Fruit fly (Drosophila melanogaster) whole organism, prepupa: ENCODE measurements around the gene CG6415.

Experiments
- Blimp-1 ChIP-seq: fragments of 200-800 bp; sonication (Bioruptor generic); optimal IDR thresholded peaks from 3 replicates; lab custom pipeline; 2017; ENCODE audit warnings: missing biosample characterization, missing genetic modification characterization, mild to moderate bottlenecking, moderate library complexity, missing genetic modification reagents
- CG10669 ChIP-seq: fragments of 200-800 bp; sonication (Bioruptor generic); optimal IDR thresholded peaks from 3 replicates; lab custom pipeline; 2018; ENCODE audit warnings: missing biosample characterization, mild to moderate bottlenecking, missing genetic modification characterization, moderate library complexity
- CG11294 ChIP-seq: fragments of 200-800 bp; sonication (Bioruptor generic); IDR thresholded peaks from 2 replicates; pipeline ENCODE4 v1.3.6; 2022; ENCODE audit warnings: missing biosample characterization, missing genetic modification characterization
- CG11762 ChIP-seq: fragments of 200-800 bp; sonication (Bioruptor generic); optimal IDR thresholded peaks from 3 replicates; lab custom pipeline; 2016; ENCODE audit warnings: missing biosample characterization, missing genetic modification characterization; ENCODE audit not compliant: insufficient read depth
- CG15336 ChIP-seq: fragments of 200-800 bp; sonication (Bioruptor generic); IDR thresholded peaks from 2 replicates; pipeline ENCODE4 v1.3.6; 2022; ENCODE audit warnings: missing biosample characterization, missing genetic modification characterization
- CG1621 ChIP-seq: fragments of 200-800 bp; sonication (Bioruptor generic); optimal IDR thresholded peaks from 3 replicates; lab custom pipeline; 2018; ENCODE audit warnings: missing biosample characterization, mild to moderate bottlenecking, missing genetic modification characterization
- CG3032 ChIP-seq: fragments of 200-800 bp; optimal IDR thresholded peaks from 2 replicates; lab custom pipeline; 2019; ENCODE audit warnings: missing biosample characterization, mild to moderate bottlenecking, missing genetic modification characterization, moderate library complexity
- CG31627 ChIP-seq: fragments of 200-800 bp; sonication (Bioruptor generic); optimal IDR thresholded peaks from 3 replicates; lab custom pipeline; 2016; ENCODE audit warnings: missing biosample characterization, missing genetic modification characterization
- CG34406 ChIP-seq: fragments of 200-800 bp; sonication (Bioruptor generic); optimal IDR thresholded peaks from 3 replicates; lab custom pipeline; 2016; ENCODE audit warnings: missing biosample characterization, missing genetic modification characterization
- CG4318 ChIP-seq: fragments of 200-800 bp; sonication (Bioruptor generic); optimal IDR thresholded peaks from 3 replicates; lab custom pipeline; 2017; ENCODE audit warnings: missing biosample characterization, mild to moderate bottlenecking, missing genetic modification characterization
- CG6163 ChIP-seq: fragments of 200-800 bp; sonication (Bioruptor generic); IDR thresholded peaks from 3 replicates; pipeline ENCODE4 v1.3.6; 2022; ENCODE audit warnings: missing biosample characterization, missing genetic modification characterization
- CG6276 ChIP-seq: fragments of 200-800 bp; sonication (Bioruptor generic); optimal IDR thresholded peaks from 2 replicates; lab custom pipeline; 2017; ENCODE audit warnings: missing biosample characterization, mild to moderate bottlenecking, missing genetic modification characterization
- CG7368 ChIP-seq: fragments of 200-800 bp; sonication (Bioruptor generic); optimal IDR thresholded peaks from 3 replicates; lab custom pipeline; 2016; ENCODE audit warnings: missing biosample characterization, missing genetic modification characterization
- CG8319 ChIP-seq: fragments of 200-800 bp; sonication (Bioruptor generic); optimal IDR thresholded peaks from 3 replicates; lab custom pipeline; 2016; ENCODE audit warnings: missing biosample characterization, missing genetic modification characterization
- CG9139 ChIP-seq: fragments of 200-800 bp; sonication (Bioruptor generic); optimal IDR thresholded peaks from 3 replicates; lab custom pipeline; 2017; ENCODE audit warnings: missing biosample characterization, mild to moderate bottlenecking, missing genetic modification characterization
- Eip75B ChIP-seq: fragments of 200-800 bp; sonication (Bioruptor generic); optimal IDR thresholded peaks from 3 replicates; lab custom pipeline; 2016; ENCODE audit warnings: missing biosample characterization, missing genetic modification characterization
- Eip78C ChIP-seq: fragments of 200-800 bp; sonication (Bioruptor generic); peaks from one replicate; lab custom pipeline; 2016; ENCODE audit warnings: missing biosample characterization, missing genetic modification characterization
- Ets21C ChIP-seq: fragments of 200-800 bp; sonication (Bioruptor generic); optimal IDR thresholded peaks from 3 replicates; lab custom pipeline; 2016; ENCODE audit warnings: missing biosample characterization, missing genetic modification characterization
- Ets96B ChIP-seq: fragments of 200-800 bp; optimal IDR thresholded peaks from 2 replicates; lab custom pipeline; 2019; ENCODE audit warnings: missing biosample characterization, mild to moderate bottlenecking, missing genetic modification characterization, moderate library complexity
- Gug ChIP-seq: fragments of 200-800 bp; sonication (Bioruptor generic); IDR thresholded peaks from 2 replicates; pipeline ENCODE4 v1.3.6; 2022; ENCODE audit warnings: missing biosample characterization, missing genetic modification characterization
- Hr39 ChIP-seq: fragments of 200-800 bp; sonication (Bioruptor generic); optimal IDR thresholded peaks from 2 replicates; lab custom pipeline; 2016; ENCODE audit warnings: missing biosample characterization, missing genetic modification characterization
- Hr4 ChIP-seq: fragments of 200-800 bp; sonication (Bioruptor generic); optimal IDR thresholded peaks from 3 replicates; lab custom pipeline; 2016; ENCODE audit warnings: missing biosample characterization, missing genetic modification characterization
- Lpt ChIP-seq: fragments of 200-800 bp; sonication (Bioruptor generic); optimal IDR thresholded peaks from 3 replicates; lab custom pipeline; 2016; ENCODE audit warnings: missing biosample characterization, missing genetic modification characterization
- OdsH ChIP-seq: fragments of 200-800 bp; sonication (Bioruptor generic); optimal IDR thresholded peaks from 3 replicates; lab custom pipeline; 2016; ENCODE audit warnings: missing biosample characterization, missing genetic modification characterization
- Smox ChIP-seq: fragments of 200-800 bp; sonication (Bioruptor generic); optimal IDR thresholded peaks from 3 replicates; lab custom pipeline; 2016; ENCODE audit warnings: missing biosample characterization, missing genetic modification characterization
- Sox14 ChIP-seq: fragments of 200-800 bp; sonication (Bioruptor generic); optimal IDR thresholded peaks from 3 replicates; lab custom pipeline; 2016; ENCODE audit warnings: missing biosample characterization, missing genetic modification characterization
- acj6 ChIP-seq: fragments of 200-800 bp; sonication (Bioruptor generic); optimal IDR thresholded peaks from 3 replicates; lab custom pipeline; 2016; ENCODE audit warnings: missing biosample characterization, missing genetic modification characterization
- cyc ChIP-seq: fragments of 200-800 bp; sonication (Bioruptor generic); optimal IDR thresholded peaks from 3 replicates; lab custom pipeline; 2016; ENCODE audit warnings: missing biosample characterization, missing genetic modification characterization
- dsx ChIP-seq: fragments of 200-800 bp; optimal IDR thresholded peaks from 3 replicates; lab custom pipeline; 2019; ENCODE audit warnings: missing biosample characterization, mild to moderate bottlenecking, missing genetic modification characterization, moderate library complexity; ENCODE audit not compliant: poor library complexity, severe bottlenecking
- esn ChIP-seq: fragments of 200-800 bp; sonication (Bioruptor generic); optimal IDR thresholded peaks from 2 replicates; lab custom pipeline; 2016; ENCODE audit warnings: missing biosample characterization, mild to moderate bottlenecking, missing genetic modification characterization, moderate library complexity
- fd59A ChIP-seq: fragments of 200-800 bp; sonication (Bioruptor generic); optimal IDR thresholded peaks from 2 replicates; lab custom pipeline; 2017; ENCODE audit warnings: missing biosample characterization, mild to moderate bottlenecking, missing genetic modification characterization, missing genetic modification reagents
- fkh ChIP-seq: fragments of 200-800 bp; sonication (Bioruptor generic); optimal IDR thresholded peaks from 3 replicates; lab custom pipeline; 2017; ENCODE audit warnings: missing biosample characterization, mild to moderate bottlenecking, missing genetic modification characterization, moderate library complexity
- lz ChIP-seq: fragments of 200-800 bp; sonication (Bioruptor generic); optimal IDR thresholded peaks from 3 replicates; lab custom pipeline; 2016; ENCODE audit warnings: missing biosample characterization, missing genetic modification characterization
- net ChIP-seq: fragments of 200-800 bp; sonication (Bioruptor generic); optimal IDR thresholded peaks from 3 replicates; lab custom pipeline; 2016; ENCODE audit warnings: missing biosample characterization, missing genetic modification characterization
- pdm3 ChIP-seq: fragments of 200-800 bp; sonication (Bioruptor generic); optimal IDR thresholded peaks from 3 replicates; lab custom pipeline; 2016; ENCODE audit warnings: missing biosample characterization, missing genetic modification characterization
- salr ChIP-seq, 2 experiments: fragments of 200-800 bp; sonication (Bioruptor generic); optimal IDR thresholded peaks; 3 replicates each; lab custom pipeline; 2016 to 2018; ENCODE audit warnings: missing biosample characterization in 2 of 2, missing genetic modification characterization in 2 of 2, mild to moderate bottlenecking in 1 of 2
- spab ChIP-seq: fragments of 200-800 bp; sonication (Bioruptor generic); optimal IDR thresholded peaks from 2 replicates; lab custom pipeline; 2017; ENCODE audit warnings: missing biosample characterization, mild to moderate bottlenecking, missing genetic modification characterization, missing genetic modification reagents
- topi ChIP-seq: fragments of 200-800 bp; sonication (Bioruptor generic); optimal IDR thresholded peaks from 3 replicates; lab custom pipeline; 2016; ENCODE audit warnings: missing biosample characterization, missing genetic modification characterization

CG6415 gene

DNA sequence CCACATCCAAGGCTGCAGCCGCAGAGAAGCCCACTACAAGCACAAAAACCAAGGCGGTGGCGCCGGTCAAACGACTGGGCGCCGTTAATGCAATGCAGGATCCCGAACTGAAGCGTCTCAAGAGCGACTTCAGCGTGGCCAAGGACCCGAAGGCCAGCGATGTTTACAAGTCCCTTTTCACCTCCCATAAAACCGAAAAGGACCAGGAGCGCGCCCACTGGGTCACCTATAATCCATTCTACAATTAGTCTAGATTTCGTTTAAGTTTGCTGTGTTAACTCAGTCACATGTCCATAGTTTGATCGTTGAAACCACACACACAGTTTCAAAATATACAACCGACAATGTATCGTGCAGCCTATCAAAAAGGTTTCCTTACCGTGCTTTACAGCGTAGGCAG, 26.5 kb downstream of the CG6415 start, which contains the start of gene CG17118:
Gene CG17118, plus strand, starts transcription at position 301 of the 400 bp plus-strand sequence.
- no peak for TF ChIP-seq dsx (GFP tag; lab: Kevin White, UChicago)
- TF ChIP-seq, all 60 proteins: peak for 0

DNA sequence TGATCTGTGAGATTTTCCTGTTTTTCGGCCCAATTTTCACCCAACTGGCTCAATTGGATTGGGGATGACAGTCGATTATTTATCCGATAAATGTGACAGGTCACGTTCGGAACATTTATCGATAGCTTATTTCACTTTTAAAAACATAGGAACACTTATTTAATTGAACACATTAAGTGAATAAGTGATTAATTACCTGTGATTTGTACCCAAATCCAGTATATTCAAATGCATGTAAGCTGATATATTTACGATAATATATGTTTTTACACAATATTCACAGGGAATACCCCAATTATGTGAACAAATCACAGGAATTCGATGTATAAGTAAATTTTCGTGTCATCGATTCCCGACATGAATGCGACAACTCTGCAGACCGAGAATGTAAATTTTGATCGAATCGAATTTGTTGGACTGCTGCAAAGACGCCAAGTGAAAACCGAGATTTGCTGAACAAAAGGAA, 29.0 kb downstream of the CG6415 start, which contains the start of the genes EMC3 and Dpy-30L1:
Gene EMC3, minus strand, starts transcription at position 81 of the 466 bp plus-strand sequence.
Gene Dpy-30L1, plus strand, starts transcription at position 311 of the 466 bp plus-strand sequence.
- no peak for TF ChIP-seq pdm3 (GFP tag; lab: Kevin White, UChicago)
- TF ChIP-seq CG31627 (GFP tag; lab: Kevin White, UChicago) = peak; percentile 64
- no peak for TF ChIP-seq CG11294 (GFP tag; lab: Robert Waterston, UW)
- TF ChIP-seq lz (GFP tag; lab: Kevin White, UChicago) = peak; percentile 48
- peak; percentile 50 for TF ChIP-seq topi (GFP tag; lab: Kevin White, UChicago)
- TF ChIP-seq CG9139 (GFP tag; lab: Kevin White, UChicago) = no peak
- peak; percentile 81 for TF ChIP-seq Eip78C (GFP tag; lab: Kevin White, UChicago)
- TF ChIP-seq Ets21C (GFP tag; lab: Kevin White, UChicago) = peak; percentile 46
- peak; percentile 47 for TF ChIP-seq Eip75B (GFP tag; lab: Kevin White, UChicago)
- TF ChIP-seq net (GFP tag; lab: Kevin White, UChicago) = no peak
- peak; percentile 31; the same call in 1 of the 2 replicates for TF ChIP-seq CG15336 (GFP tag; lab: Robert Waterston, UW)
- no peak for TF ChIP-seq CG34406 (GFP tag; lab: Kevin White, UChicago)
- TF ChIP-seq CG6163 = peak; percentile 17; the same call in 1 of the 3 replicates
- TF ChIP-seq CG4318 = no peak
- peak; percentile 46 for TF ChIP-seq Ets96B (tag; lab: Kevin White, UChicago)
- no peak for TF ChIP-seq acj6 (GFP tag; lab: Kevin White, UChicago)
- TF ChIP-seq Hr4 (GFP tag; lab: Kevin White, UChicago) = peak; percentile 55
- peak; percentile 58 for TF ChIP-seq CG3032 (tag; lab: Kevin White, UChicago)
- TF ChIP-seq cyc (GFP tag; lab: Kevin White, UChicago) = peak; percentile 43
- peak; percentile 51 for TF ChIP-seq Hr39
- TF ChIP-seq salr (GFP tag; optimal IDR thresholded peaks at IDR 0.05; lab: Kevin White, UChicago) = no peak
- TF ChIP-seq CG1621 = no peak
- TF ChIP-seq Sox14 (GFP tag; lab: Kevin White, UChicago) = peak; percentile 35
- TF ChIP-seq CG11762 (GFP tag; lab: Kevin White, UChicago) = peak; percentile 19
- TF ChIP-seq esn (GFP tag; lab: Kevin White, UChicago) = peak; percentile 66
- peak; percentile 35 for TF ChIP-seq Smox

DNA sequence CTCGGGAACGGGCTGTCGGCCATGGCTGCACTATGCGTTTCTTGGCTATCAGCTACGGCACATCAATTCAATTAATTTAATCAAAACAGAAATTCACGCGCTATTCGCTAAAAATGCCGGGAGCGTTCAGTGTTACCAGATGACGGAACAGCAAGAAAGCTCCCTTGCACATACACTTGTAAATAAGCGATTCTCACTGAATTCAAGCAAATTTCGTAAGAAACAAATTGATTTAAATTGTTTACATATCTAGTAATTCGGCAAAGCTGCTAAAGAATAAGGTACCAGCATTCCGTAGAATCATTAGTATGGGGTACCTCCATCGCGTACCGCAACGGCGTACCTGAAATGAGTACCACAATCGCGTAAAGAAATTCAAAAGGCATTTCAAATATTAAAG, 32.5 kb downstream of the CG6415 start, which contains the start of gene Nup107:
Gene Nup107, minus strand, starts transcription at position 149 of the 400 bp plus-strand sequence.
- TF ChIP-seq Hr4 (GFP tag; lab: Kevin White, UChicago) = peak; percentile 11
- TF ChIP-seq CG31627 (GFP tag; lab: Kevin White, UChicago) = peak; percentile 1
- no peak for TF ChIP-seq CG6276 (GFP tag; lab: Kevin White, UChicago)
- 0 out of 3 replicates have a peak, but pooled peaks have one; percentile 11 for TF ChIP-seq CG6163
- TF ChIP-seq Blimp-1 = no peak
- no peak for TF ChIP-seq Ets96B (tag; lab: Kevin White, UChicago)
- TF ChIP-seq CG8319 (GFP tag; lab: Kevin White, UChicago) = no peak
- peak; percentile 52 for TF ChIP-seq Eip78C (GFP tag; lab: Kevin White, UChicago)
- no peak for TF ChIP-seq OdsH (GFP tag; lab: Kevin White, UChicago)
- no peak for TF ChIP-seq Gug (GFP tag; lab: Robert Waterston, UW)
- no peak for TF ChIP-seq Lpt (GFP tag; lab: Kevin White, UChicago)
- TF ChIP-seq CG1621 = no peak
- TF ChIP-seq lz (GFP tag; lab: Kevin White, UChicago) = peak; percentile 7
- TF ChIP-seq CG15336 (GFP tag; lab: Robert Waterston, UW) = no peak
- TF ChIP-seq fd59A (GFP tag; lab: Kevin White, UChicago) = no peak
- no peak for TF ChIP-seq fkh (GFP tag; lab: Kevin White, UChicago)
- no peak for TF ChIP-seq pdm3 (GFP tag; lab: Kevin White, UChicago)
- TF ChIP-seq CG11762 (GFP tag; lab: Kevin White, UChicago) = no peak
- TF ChIP-seq cyc (GFP tag; lab: Kevin White, UChicago) = peak; percentile 10
- no peak for TF ChIP-seq Ets21C (GFP tag; lab: Kevin White, UChicago)
- no peak for TF ChIP-seq Hr39
- TF ChIP-seq CG7368 = no peak
- peak; percentile 19 for TF ChIP-seq CG3032 (tag; lab: Kevin White, UChicago)
- no peak for TF ChIP-seq spab
- TF ChIP-seq esn (GFP tag; lab: Kevin White, UChicago) = no peak
- no peak for TF ChIP-seq CG11294 (GFP tag; lab: Robert Waterston, UW)
- TF ChIP-seq CG10669 (GFP tag; lab: Kevin White, UChicago) = no peak
